Worm (Caenorhabditis elegans) whole organism, L2 larva: ENCODE measurements around the gene F44E5.2.

ENCODE experiments used
- C34F6.9 ChIP-seq: fragments of 150-350 bp; optimal IDR thresholded peaks from 2 replicates; lab custom pipeline; 2014; ENCODE audit warnings: missing biosample characterization, missing genetic modification characterization
- F13H6.1 ChIP-seq: sonication (generic microtip); optimal IDR thresholded peaks from 2 replicates; lab custom pipeline; 2016; ENCODE audit warnings: missing genetic modification characterization, missing compliant biosample characterization
- R02D3.7 ChIP-seq: fragments of 150-350 bp; optimal IDR thresholded peaks from 2 replicates; lab custom pipeline; 2014; ENCODE audit warnings: missing biosample characterization, missing genetic modification characterization
- ZK546.5 ChIP-seq: sonication (generic microtip); optimal IDR thresholded peaks from 2 replicates; lab custom pipeline; 2017; ENCODE audit warnings: missing biosample characterization, missing genetic modification characterization
- alr-1 ChIP-seq: fragments of 150-350 bp; optimal IDR thresholded peaks from 2 replicates; lab custom pipeline; 2014; ENCODE audit warnings: missing biosample characterization, missing genetic modification characterization
- aly-2 ChIP-seq: fragments of 150-350 bp; optimal IDR thresholded peaks from 2 replicates; lab custom pipeline; 2014; ENCODE audit warnings: missing biosample characterization, missing genetic modification characterization
- ama-1 ChIP-seq: fragments of 150-350 bp; optimal IDR thresholded peaks from 2 replicates; lab custom pipeline; 2018; ENCODE audit warnings: inconsistent platforms
- blmp-1 ChIP-seq: sonication (generic microtip); optimal IDR thresholded peaks from 2 replicates; lab custom pipeline; 2017; ENCODE audit warnings: missing genetic modification characterization, mild to moderate bottlenecking, missing compliant biosample characterization, antibody characterized with exemption, moderate library complexity; ENCODE audit not compliant: insufficient read depth
- ceh-82 ChIP-seq: fragments of 150-350 bp; optimal IDR thresholded peaks from 2 replicates; lab custom pipeline; 2014; ENCODE audit warnings: missing biosample characterization, missing genetic modification characterization
- dmd-4 ChIP-seq: sonication (generic microtip); optimal IDR thresholded peaks from 2 replicates; lab custom pipeline; 2017; ENCODE audit warnings: missing biosample characterization, missing genetic modification characterization
- elt-1 ChIP-seq: fragments of 150-350 bp; optimal IDR thresholded peaks from 2 replicates; lab custom pipeline; 2014; ENCODE audit warnings: missing biosample characterization, missing genetic modification characterization
- elt-3 ChIP-seq: sonication (generic microtip); optimal IDR thresholded peaks from 2 replicates; lab custom pipeline; 2017; ENCODE audit warnings: missing biosample characterization, missing genetic modification characterization
- fos-1 ChIP-seq: fragments of 150-350 bp; optimal IDR thresholded peaks from 2 replicates; lab custom pipeline; 2014; ENCODE audit warnings: missing biosample characterization, missing genetic modification characterization
- lin-11 ChIP-seq: fragments of 150-350 bp; sonication (generic microtip); optimal IDR thresholded peaks from 2 replicates; lab custom pipeline; 2014; ENCODE audit warnings: missing biosample characterization, missing genetic modification characterization, inconsistent platforms, mixed read lengths
- lin-39 ChIP-seq: fragments of 150-350 bp; optimal IDR thresholded peaks from 2 replicates; lab custom pipeline; 2014; ENCODE audit warnings: missing biosample characterization, missing genetic modification reagents, missing genetic modification characterization
- lsy-2 ChIP-seq, 2 experiments: fragments of 150-350 bp in 1 of 2; sonication (generic microtip) in 1 of 2; optimal IDR thresholded peaks; 2 replicates each; lab custom pipeline; 2014 to 2017; ENCODE audit warnings: missing biosample characterization in 2 of 2, missing genetic modification characterization in 2 of 2
- mab-5 ChIP-seq: fragments of 150-350 bp; optimal IDR thresholded peaks from 2 replicates; lab custom pipeline; 2014; ENCODE audit warnings: missing biosample characterization, missing genetic modification characterization
- mbf-1 ChIP-seq: sonication (generic microtip); optimal IDR thresholded peaks from 2 replicates; lab custom pipeline; 2017; ENCODE audit warnings: missing biosample characterization, missing genetic modification characterization
- mdl-1 ChIP-seq, 2 experiments: fragments of 150-350 bp in 1 of 2; sonication (generic microtip) in 1 of 2; optimal IDR thresholded peaks; 2 replicates each; lab custom pipeline; 2017; ENCODE audit warnings: missing biosample characterization in 2 of 2, missing genetic modification characterization in 2 of 2
- nhr-12 ChIP-seq: fragments of 150-350 bp; optimal IDR thresholded peaks from 2 replicates; lab custom pipeline; 2014; ENCODE audit warnings: missing biosample characterization, missing genetic modification characterization
- nhr-129 ChIP-seq: fragments of 150-350 bp; optimal IDR thresholded peaks from 2 replicates; lab custom pipeline; 2014; ENCODE audit warnings: missing biosample characterization, missing genetic modification characterization
- nhr-21 ChIP-seq: fragments of 150-350 bp; optimal IDR thresholded peaks from 2 replicates; lab custom pipeline; 2014; ENCODE audit warnings: missing biosample characterization, missing genetic modification characterization
- nhr-23 ChIP-seq: fragments of 150-350 bp; optimal IDR thresholded peaks from 2 replicates; lab custom pipeline; 2014; ENCODE audit warnings: missing biosample characterization, missing genetic modification reagents, missing genetic modification characterization
- nhr-237 ChIP-seq: fragments of 150-350 bp; optimal IDR thresholded peaks from 2 replicates; lab custom pipeline; 2014; ENCODE audit warnings: missing biosample characterization, missing genetic modification characterization
- nhr-25 ChIP-seq: fragments of 150-350 bp; sonication (generic microtip); optimal IDR thresholded peaks from 3 replicates; lab custom pipeline; 2014; ENCODE audit warnings: missing biosample characterization, missing genetic modification characterization
- nhr-77 ChIP-seq: fragments of 150-350 bp; optimal IDR thresholded peaks from 2 replicates; lab custom pipeline; 2014; ENCODE audit warnings: missing biosample characterization, missing genetic modification characterization
- peb-1 ChIP-seq: fragments of 150-350 bp; optimal IDR thresholded peaks from 2 replicates; lab custom pipeline; 2014; ENCODE audit warnings: missing biosample characterization, missing genetic modification characterization
- skn-1 ChIP-seq: sonication (generic microtip); optimal IDR thresholded peaks from 2 replicates; lab custom pipeline; 2017; ENCODE audit warnings: missing biosample characterization, missing genetic modification characterization
- sma-3 ChIP-seq: sonication (generic microtip); optimal IDR thresholded peaks from 2 replicates; lab custom pipeline; 2016; ENCODE audit warnings: missing genetic modification reagents, missing genetic modification characterization, missing compliant biosample characterization
- sma-9 ChIP-seq, 2 experiments: fragments of 150-350 bp in 1 of 2; sonication (generic microtip) in 1 of 2; optimal IDR thresholded peaks; 2 replicates each; lab custom pipeline; 2014 to 2016; ENCODE audit warnings: missing genetic modification characterization in 2 of 2, mild to moderate bottlenecking in 1 of 2, missing biosample characterization in 1 of 2, missing compliant biosample characterization in 1 of 2, missing genetic modification reagents in 1 of 2, moderate library complexity in 1 of 2
- snpc-4 ChIP-seq: fragments of 150-350 bp; optimal IDR thresholded peaks from 2 replicates; lab custom pipeline; 2014; ENCODE audit warnings: missing biosample characterization, missing genetic modification characterization
- unc-39 ChIP-seq: fragments of 150-350 bp; optimal IDR thresholded peaks from 2 replicates; lab custom pipeline; 2014; ENCODE audit warnings: missing biosample characterization, missing genetic modification characterization
- unc-55 ChIP-seq: fragments of 150-350 bp; sonication (generic microtip); optimal IDR thresholded peaks from 3 replicates; lab custom pipeline; 2014; ENCODE audit warnings: missing biosample characterization, missing genetic modification reagents, missing genetic modification characterization
- unc-62 ChIP-seq: fragments of 150-350 bp; optimal IDR thresholded peaks from 2 replicates; lab custom pipeline; 2014; ENCODE audit warnings: missing biosample characterization, missing genetic modification reagents, missing genetic modification characterization
- zag-1 ChIP-seq: fragments of 150-350 bp; optimal IDR thresholded peaks from 2 replicates; lab custom pipeline; 2014; ENCODE audit warnings: missing biosample characterization, missing genetic modification characterization
- ztf-1 ChIP-seq: fragments of 200-800 bp; sonication (Bioruptor generic); conservative IDR thresholded peaks from 2 replicates; pipeline ENCODE4 v1.3.6; 2022; ENCODE audit warnings: missing genetic modification characterization, missing compliant biosample characterization

The F44E5.2 gene

ce11 chrII:11766472-11766871 is at the start of gene F44E5.2:
Gene F44E5.2, plus strand, starts transcription at chrII:11766772.
- no peak for TF ChIP-seq snpc-4 (tag; lab: Kevin White, UChicago)
- TF ChIP-seq nhr-237 (tag; lab: Kevin White, UChicago) = no peak
- no peak for TF ChIP-seq nhr-21 (tag; lab: Kevin White, UChicago)
- no peak for TF ChIP-seq zag-1
- TF ChIP-seq aly-2 (tag; lab: Kevin White, UChicago) = no peak
- TF ChIP-seq mdl-1 (tag; optimal IDR thresholded peaks at IDR 0.05; lab: Kevin White, UChicago) = no peak

- no peak for TF ChIP-seq snpc-4 (tag; lab: Kevin White, UChicago)
- TF ChIP-seq lsy-2 (tag; optimal IDR thresholded peaks at IDR 0.05; lab: Kevin White, UChicago) = peak in 1 of 2 experiments; percentile 38
These were observed 47.0 kb upstream of the F44E5.2 start for ce11 chrII:11719533-11719932.

- TF ChIP-seq mbf-1 (tag; lab: Kevin White, UChicago) (no peak), nhr-25 (tag; lab: Kevin White, UChicago) (no peak), fos-1 (tag; lab: Kevin White, UChicago) (no peak), F13H6.1 (no peak), lsy-2 (tag; optimal IDR thresholded peaks at IDR 0.05; lab: Kevin White, UChicago) (no peak), zag-1 (no peak), ceh-82 (tag; lab: Kevin White, UChicago) (no peak), unc-39 (tag; lab: Kevin White, UChicago) (no peak), nhr-129 (no peak), skn-1 (tag; lab: Kevin White, UChicago) (no peak), nhr-12 (tag; lab: Kevin White, UChicago) (no peak), nhr-21 (tag; lab: Kevin White, UChicago) (no peak), snpc-4 (tag; lab: Kevin White, UChicago) (no peak), elt-1 (tag; lab: Kevin White, UChicago) (no peak), sma-9 (GFP tag; optimal IDR thresholded peaks at IDR 0.05; lab: Kevin White, UChicago) (no peak), sma-9 (tag; optimal IDR thresholded peaks at IDR 0.05; lab: Kevin White, UChicago) (no peak)
These were observed 46.5 kb upstream of the F44E5.2 start, which contains the start of gene F13D12.3 for ce11 chrII:11720102-11720501. Gene F13D12.3, plus strand, starts transcription at chrII:11720402.

- TF ChIP-seq peb-1 (tag; lab: Kevin White, UChicago) = no peak
- TF ChIP-seq nhr-77 (tag; lab: Kevin White, UChicago) = no peak
- TF ChIP-seq elt-3 (tag; lab: Kevin White, UChicago) = no peak
- TF ChIP-seq aly-2 (tag; lab: Kevin White, UChicago) = no peak
- no peak for TF ChIP-seq sma-9 (GFP tag; optimal IDR thresholded peaks at IDR 0.05; lab: Kevin White, UChicago)
- TF ChIP-seq sma-9 (tag; optimal IDR thresholded peaks at IDR 0.05; lab: Kevin White, UChicago) = no peak
- no peak for TF ChIP-seq unc-39 (tag; lab: Kevin White, UChicago)
- no peak for TF ChIP-seq lin-39 (tag; lab: Kevin White, UChicago)
- TF ChIP-seq R02D3.7 (tag; lab: Kevin White, UChicago) = no peak
- TF ChIP-seq zag-1 = no peak
- TF ChIP-seq F13H6.1 = no peak
- no peak for TF ChIP-seq mab-5 (tag; lab: Kevin White, UChicago)
- TF ChIP-seq ama-1 (lab: Kevin White, UChicago) = no peak
- no peak for TF ChIP-seq blmp-1 (tag; lab: Kevin White, UChicago)
These were observed 45.8 kb upstream of the F44E5.2 start for ce11 chrII:11720819-11721218.

- TF ChIP-seq sma-3 (GFP tag; lab: Kevin White, UChicago) (no peak), aly-2 (tag; lab: Kevin White, UChicago) (no peak), unc-55 (GFP tag; lab: Kevin White, UChicago) (no peak), alr-1 (no peak), nhr-23 (tag; lab: Kevin White, UChicago) (no peak), dmd-4 (tag; lab: Kevin White, UChicago) (no peak), unc-62 (GFP tag; lab: Kevin White, UChicago) (no peak)
- TF ChIP-seq, all 48 proteins: peak for 0
These were observed 45.0 kb upstream of the F44E5.2 start for ce11 chrII:11721604-11722003.

ce11 chrII:11722164-11722563 is 44.4 kb upstream of the F44E5.2 start:
- TF ChIP-seq lsy-2 (tag; optimal IDR thresholded peaks at IDR 0.05; lab: Kevin White, UChicago) (peak in 1 of 2 experiments; percentile 23), C34F6.9 (tag; lab: Kevin White, UChicago) (peak; percentile 40), lin-11 (tag; lab: Kevin White, UChicago) (peak; percentile 7), ZK546.5 (tag; lab: Kevin White, UChicago) (no peak), ztf-1 (GFP tag; lab: Robert Waterston, UW) (no peak)
